Fruit fly (Drosophila melanogaster) whole organism, embryonic: ENCODE data around the gene Hrb27C.

ENCODE experiments used
- ATbp ChIP-seq: fragments of 200-800 bp; sonication (Bioruptor generic); optimal IDR thresholded peaks from 2 replicates; lab custom pipeline; 2017; ENCODE audit warnings: missing biosample characterization, mild to moderate bottlenecking, missing genetic modification characterization, missing genetic modification reagents
- Abd-B ChIP-seq: fragments of 200-800 bp; sonication (Bioruptor generic); optimal IDR thresholded peaks from 2 replicates; lab custom pipeline; 2018; ENCODE audit warnings: missing biosample characterization, mild to moderate bottlenecking, missing genetic modification characterization, moderate library complexity
- Adf1 ChIP-seq: fragments of 200-800 bp; sonication (Bioruptor generic); IDR thresholded peaks from 2 replicates; pipeline ENCODE4 v1.3.6; 2022; ENCODE audit warnings: missing biosample characterization, missing genetic modification characterization
- Awh ChIP-seq: fragments of 200-800 bp; sonication (Bioruptor generic); IDR thresholded peaks from 2 replicates; pipeline ENCODE4, ENCODE4 v1.3.6; 2022; ENCODE audit warnings: missing biosample characterization, missing genetic modification characterization
- BEAF-32 ChIP-seq: fragments of 200-800 bp; sonication (Bioruptor generic); optimal IDR thresholded peaks from 3 replicates; lab custom pipeline; 2017; ENCODE audit warnings: missing biosample characterization, missing genetic modification characterization, mild to moderate bottlenecking, moderate library complexity, missing genetic modification reagents
- Bgb ChIP-seq: fragments of 200-800 bp; sonication (Bioruptor generic); IDR thresholded peaks from 2 replicates; pipeline ENCODE4 v1.3.6; 2022; ENCODE audit warnings: missing biosample characterization, missing genetic modification characterization; ENCODE audit not compliant: partially characterized antibody
- CG11456 ChIP-seq: fragments of 200-800 bp; sonication (Bioruptor generic); IDR thresholded peaks from 3 replicates; pipeline ENCODE4 v1.3.6; 2022; ENCODE audit warnings: missing biosample characterization, missing genetic modification characterization
- CG12942 ChIP-seq: fragments of 200-800 bp; sonication (Bioruptor generic); optimal IDR thresholded peaks from 3 replicates; lab custom pipeline; 2016; ENCODE audit warnings: missing biosample characterization, missing genetic modification characterization
- CG13424 ChIP-seq: fragments of 200-800 bp; sonication (Bioruptor generic); optimal IDR thresholded peaks from 2 replicates; lab custom pipeline; 2019; ENCODE audit warnings: missing biosample characterization, mild to moderate bottlenecking, missing genetic modification characterization, moderate library complexity
- CG14710 ChIP-seq: fragments of 200-800 bp; sonication (Bioruptor generic); optimal IDR thresholded peaks from 3 replicates; lab custom pipeline; 2019; ENCODE audit warnings: missing biosample characterization, mild to moderate bottlenecking, missing genetic modification characterization, moderate library complexity
- CG15514 ChIP-seq: fragments of 200-800 bp; sonication (Bioruptor generic); optimal IDR thresholded peaks from 3 replicates; lab custom pipeline; 2017; ENCODE audit warnings: missing biosample characterization, missing genetic modification characterization, mild to moderate bottlenecking, moderate library complexity, missing genetic modification reagents
- CG18599 ChIP-seq: fragments of 200-800 bp; sonication (Bioruptor generic); optimal IDR thresholded peaks from 3 replicates; lab custom pipeline; 2017; ENCODE audit warnings: missing biosample characterization, missing genetic modification characterization, mild to moderate bottlenecking, moderate library complexity, missing genetic modification reagents
- CG2678 ChIP-seq: fragments of 200-800 bp; sonication (Bioruptor generic); optimal IDR thresholded peaks from 3 replicates; lab custom pipeline; 2019; ENCODE audit warnings: missing biosample characterization, mild to moderate bottlenecking, missing genetic modification characterization, moderate library complexity
- CG2712 ChIP-seq: fragments of 200-800 bp; optimal IDR thresholded peaks from 3 replicates; lab custom pipeline; 2019; ENCODE audit warnings: missing biosample characterization, mild to moderate bottlenecking, missing genetic modification characterization, moderate library complexity
- CG3163 ChIP-seq: fragments of 200-800 bp; sonication (Bioruptor generic); optimal IDR thresholded peaks from 3 replicates; lab custom pipeline; 2016; ENCODE audit warnings: missing biosample characterization, missing genetic modification characterization
- CG3995 ChIP-seq: fragments of 200-800 bp; sonication (Bioruptor generic); optimal IDR thresholded peaks from 3 replicates; lab custom pipeline; 2016; ENCODE audit warnings: missing biosample characterization, missing genetic modification characterization
- CG42726 ChIP-seq: fragments of 200-800 bp; sonication (Bioruptor generic); IDR thresholded peaks from 2 replicates; pipeline ENCODE4 v1.3.6; 2022; ENCODE audit warnings: missing biosample characterization, missing genetic modification characterization; ENCODE audit not compliant: partially characterized antibody
- CG6791 ChIP-seq: fragments of 200-800 bp; sonication (Bioruptor generic); IDR thresholded peaks from 3 replicates; pipeline ENCODE4 v1.3.6; 2022; ENCODE audit warnings: missing biosample characterization, missing genetic modification characterization; ENCODE audit not compliant: partially characterized antibody
- CG9215 ChIP-seq: fragments of 200-800 bp; sonication (Bioruptor generic); IDR thresholded peaks from 2 replicates; pipeline ENCODE4 v1.3.6; 2022; ENCODE audit warnings: missing biosample characterization, missing genetic modification characterization
- CG9727 ChIP-seq: fragments of 200-800 bp; sonication (Bioruptor generic); optimal IDR thresholded peaks from 3 replicates; lab custom pipeline; 2017; ENCODE audit warnings: missing biosample characterization, mild to moderate bottlenecking, missing genetic modification characterization
- CG9797 ChIP-seq: fragments of 200-800 bp; sonication (Bioruptor generic); optimal IDR thresholded peaks from 3 replicates; lab custom pipeline; 2018; ENCODE audit warnings: missing biosample characterization, mild to moderate bottlenecking, missing genetic modification characterization
- CG9932 ChIP-seq: fragments of 200-800 bp; sonication (Bioruptor generic); IDR thresholded peaks from 2 replicates; pipeline ENCODE4 v1.3.6; 2022; ENCODE audit warnings: missing biosample characterization, missing genetic modification characterization
- Elba2 ChIP-seq: fragments of 200-800 bp; sonication (Bioruptor generic); optimal IDR thresholded peaks from 3 replicates; lab custom pipeline; 2016; ENCODE audit warnings: missing biosample characterization, missing genetic modification characterization
- Gug ChIP-seq: fragments of 200-800 bp; sonication (Bioruptor generic); IDR thresholded peaks from 4 replicates; pipeline ENCODE4 v1.3.6; 2022; ENCODE audit warnings: missing biosample characterization, missing genetic modification characterization
- HmgD ChIP-seq: fragments of 200-800 bp; sonication (Bioruptor generic); optimal IDR thresholded peaks from 3 replicates; lab custom pipeline; 2016; ENCODE audit warnings: missing biosample characterization, missing genetic modification characterization
- Lhr ChIP-seq: fragments of 200-800 bp; sonication (Bioruptor generic); optimal IDR thresholded peaks from 3 replicates; lab custom pipeline; 2017; ENCODE audit warnings: mild to moderate bottlenecking, missing biosample characterization, missing genetic modification reagents, missing genetic modification characterization
- Mad ChIP-seq: fragments of 200-800 bp; sonication (Bioruptor generic); optimal IDR thresholded peaks from 2 replicates; lab custom pipeline; 2016; ENCODE audit warnings: missing biosample characterization, missing genetic modification characterization
- Meics ChIP-seq: fragments of 200-800 bp; sonication (Bioruptor generic); optimal IDR thresholded peaks from 2 replicates; lab custom pipeline; 2017; ENCODE audit warnings: missing biosample characterization, mild to moderate bottlenecking, missing genetic modification characterization
- Myb ChIP-seq: fragments of 200-800 bp; sonication (Bioruptor generic); optimal IDR thresholded peaks from 2 replicates; lab custom pipeline; 2016; ENCODE audit warnings: missing biosample characterization, missing genetic modification characterization
- NK7.1 ChIP-seq: fragments of 200-800 bp; sonication (Bioruptor generic); optimal IDR thresholded peaks from 3 replicates; lab custom pipeline; 2016; ENCODE audit warnings: missing biosample characterization, missing genetic modification characterization
- Rfx ChIP-seq: fragments of 200-800 bp; sonication (Bioruptor generic); IDR thresholded peaks from 2 replicates; pipeline ENCODE4 v1.3.6; 2022; ENCODE audit warnings: missing biosample characterization, missing genetic modification characterization
- Sox102F ChIP-seq: fragments of 200-800 bp; sonication (Bioruptor generic); optimal IDR thresholded peaks from 2 replicates; lab custom pipeline; 2018; ENCODE audit warnings: missing biosample characterization, mild to moderate bottlenecking, missing genetic modification characterization, moderate library complexity
- Xrp1 ChIP-seq: fragments of 200-800 bp; sonication (Bioruptor generic); IDR thresholded peaks from 2 replicates; pipeline ENCODE4 v1.3.6; 2022; ENCODE audit warnings: missing biosample characterization, missing genetic modification characterization
- YL-1 ChIP-seq: fragments of 200-800 bp; sonication (Bioruptor generic); optimal IDR thresholded peaks from 3 replicates; lab custom pipeline; 2017; ENCODE audit warnings: missing biosample characterization, mild to moderate bottlenecking, missing genetic modification characterization
- bbx ChIP-seq: fragments of 200-800 bp; sonication (Bioruptor generic); IDR thresholded peaks from 2 replicates; pipeline ENCODE4 v1.3.6; 2022; ENCODE audit warnings: missing biosample characterization, missing genetic modification characterization; ENCODE audit not compliant: partially characterized antibody
- bigmax ChIP-seq: fragments of 200-800 bp; sonication (Bioruptor generic); optimal IDR thresholded peaks from 2 replicates; lab custom pipeline; 2018; ENCODE audit warnings: missing biosample characterization, mild to moderate bottlenecking, missing genetic modification characterization
- chif ChIP-seq, 2 experiments: fragments of 200-800 bp; sonication (Bioruptor generic); optimal IDR thresholded peaks; 3 replicates each; lab custom pipeline; 2016; ENCODE audit warnings: missing biosample characterization in 2 of 2, missing genetic modification characterization in 2 of 2
- ci ChIP-seq: fragments of 200-800 bp; sonication (Bioruptor generic); IDR thresholded peaks from 3 replicates; pipeline ENCODE4 v1.3.6; 2022; ENCODE audit warnings: missing biosample characterization, missing genetic modification characterization
- lbe ChIP-seq: fragments of 200-800 bp; sonication (Bioruptor generic); optimal IDR thresholded peaks from 2 replicates; lab custom pipeline; 2016; ENCODE audit warnings: missing biosample characterization, mild to moderate bottlenecking, missing genetic modification characterization
- maf-S ChIP-seq: fragments of 200-800 bp; sonication (Bioruptor generic); optimal IDR thresholded peaks from 2 replicates; lab custom pipeline; 2016; ENCODE audit warnings: missing biosample characterization, missing genetic modification characterization
- nerfin-1 ChIP-seq: fragments of 200-800 bp; sonication (Bioruptor generic); optimal IDR thresholded peaks from 3 replicates; lab custom pipeline; 2019; ENCODE audit warnings: missing biosample characterization, mild to moderate bottlenecking, missing genetic modification characterization, moderate library complexity
- nmo ChIP-seq: fragments of 200-800 bp; sonication (Bioruptor generic); optimal IDR thresholded peaks from 2 replicates; lab custom pipeline; 2018; ENCODE audit warnings: missing biosample characterization, mild to moderate bottlenecking, missing genetic modification characterization, moderate library complexity
- pita ChIP-seq: fragments of 200-800 bp; sonication (Bioruptor generic); optimal IDR thresholded peaks from 2 replicates; lab custom pipeline; 2017; ENCODE audit warnings: missing biosample characterization, mild to moderate bottlenecking, missing genetic modification characterization
- pzg ChIP-seq: fragments of 200-800 bp; sonication (Bioruptor generic); optimal IDR thresholded peaks from 3 replicates; lab custom pipeline; 2018; ENCODE audit warnings: missing biosample characterization, mild to moderate bottlenecking, missing genetic modification characterization, moderate library complexity
- sens ChIP-seq: fragments of 200-800 bp; sonication (Bioruptor generic); peaks from one replicate; lab custom pipeline; 2016; ENCODE audit warnings: missing biosample characterization, missing genetic modification characterization
- slbo ChIP-seq: fragments of 200-800 bp; sonication (Bioruptor generic); IDR thresholded peaks from 2 replicates; pipeline ENCODE4 v1.3.6; 2022; ENCODE audit warnings: missing biosample characterization, missing genetic modification characterization
- unc-4 ChIP-seq: fragments of 200-800 bp; sonication (Bioruptor generic); IDR thresholded peaks from 2 replicates; pipeline ENCODE4 v1.3.6; 2022; ENCODE audit warnings: missing biosample characterization, missing genetic modification characterization; ENCODE audit not compliant: partially characterized antibody
- zen ChIP-seq: fragments of 200-800 bp; sonication (Bioruptor generic); optimal IDR thresholded peaks from 3 replicates; lab custom pipeline; 2018; ENCODE audit warnings: missing biosample characterization, mild to moderate bottlenecking, missing genetic modification characterization, moderate library complexity
- zfh1 ChIP-seq: fragments of 200-800 bp; sonication (Bioruptor generic); IDR thresholded peaks from 3 replicates; pipeline ENCODE4 v1.3.6; 2022; ENCODE audit warnings: missing biosample characterization, missing genetic modification characterization
- zfh2 ChIP-seq: fragments of 200-800 bp; sonication (Bioruptor generic); optimal IDR thresholded peaks from 2 replicates; lab custom pipeline; 2016; ENCODE audit warnings: missing biosample characterization, missing genetic modification characterization

The Hrb27C gene

DNA sequence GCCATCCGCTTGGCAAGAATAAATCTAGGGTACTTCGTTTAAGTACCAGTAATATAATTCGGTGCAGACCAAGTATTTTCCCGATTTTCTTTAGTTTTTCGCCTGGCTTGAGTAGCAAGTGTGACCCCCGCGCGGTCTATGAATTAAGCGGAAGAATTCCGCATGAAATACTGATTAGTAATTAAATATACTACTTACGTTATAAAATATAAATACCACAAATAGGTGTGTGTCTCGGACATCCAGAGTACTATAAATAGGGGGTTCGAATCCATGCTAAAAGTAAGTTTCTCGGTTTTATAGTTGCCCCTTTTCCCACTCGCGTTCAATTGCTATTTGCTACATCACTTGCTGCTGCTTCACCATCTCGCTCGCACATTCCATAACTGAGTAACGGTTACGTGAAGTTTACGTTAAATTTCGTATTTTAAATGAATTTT lies 51.1 kb downstream of the Hrb27C start, which contains the start of gene snRNP-U1-70K:
snRNP-U1-70K (minus strand) TSS at position 141 of the 440 bp plus-strand sequence.
- TF ChIP-seq CG11456 (GFP tag; lab: Robert Waterston, UW): 0 out of 3 replicates have a peak, but pooled peaks have one; percentile 41
- TF ChIP-seq CG12942 (GFP tag; lab: Kevin White, UChicago): no peak
- TF ChIP-seq Myb (GFP tag; lab: Kevin White, UChicago): peak; percentile 98
- TF ChIP-seq CG9215 (GFP tag; lab: Robert Waterston, UW): no peak
- peak; percentile 97 for TF ChIP-seq pzg (GFP tag; lab: Kevin White, UChicago)
- TF ChIP-seq Adf1 (GFP tag; lab: Robert Waterston, UW): peak; percentile 55
- TF ChIP-seq pita: peak; percentile 94
- no peak for TF ChIP-seq CG9727
- peak; percentile 86 for TF ChIP-seq YL-1 (GFP tag; lab: Kevin White, UChicago)
- no peak for TF ChIP-seq maf-S (GFP tag; lab: Kevin White, UChicago)
- TF ChIP-seq Lhr (GFP tag; lab: Kevin White, UChicago): peak; percentile 82
- no peak for TF ChIP-seq Sox102F
- peak; percentile 33; the same call in 1 of the 2 replicates for TF ChIP-seq Awh (GFP tag; lab: Robert Waterston, UW)
- TF ChIP-seq ATbp: no peak
- TF ChIP-seq bigmax: peak; percentile 98
- 0 out of 3 replicates have a peak, but pooled peaks have one; percentile 7 for TF ChIP-seq zfh1 (GFP tag; lab: Robert Waterston, UW)
- TF ChIP-seq chif (GFP tag; optimal IDR thresholded peaks at IDR 0.05; lab: Kevin White, UChicago): peak in 1 of 2 experiments; percentile 6
- TF ChIP-seq Xrp1 (GFP tag; lab: Robert Waterston, UW): no peak
- TF ChIP-seq Abd-B (GFP tag; lab: Kevin White, UChicago): peak; percentile 52
- peak; percentile 77 for TF ChIP-seq sens
- peak; percentile 66 for TF ChIP-seq CG3995 (GFP tag; lab: Kevin White, UChicago)
- no peak for TF ChIP-seq CG2678 (tag; lab: Kevin White, UChicago)
- peak; percentile 43 for TF ChIP-seq Mad (GFP tag; lab: Kevin White, UChicago)
- TF ChIP-seq BEAF-32 (GFP tag; lab: Kevin White, UChicago): peak; percentile 40
- no peak for TF ChIP-seq Meics (GFP tag; lab: Kevin White, UChicago)
- no peak for TF ChIP-seq CG3163 (GFP tag; lab: Kevin White, UChicago)
- peak; percentile 51; the same call in 2 of the 3 replicates for TF ChIP-seq CG6791 (GFP tag; lab: Robert Waterston, UW)
- TF ChIP-seq lbe: no peak
- TF ChIP-seq CG13424 (tag; lab: Kevin White, UChicago): peak; percentile 10
- TF ChIP-seq CG14710 (tag; lab: Kevin White, UChicago): peak; percentile 99
- peak; percentile 81 for TF ChIP-seq CG15514 (GFP tag; lab: Kevin White, UChicago)
- TF ChIP-seq Bgb: peak; percentile 65
- peak; percentile 44; the same call in 1 of the 2 replicates for TF ChIP-seq unc-4 (GFP tag; lab: Robert Waterston, UW)
- no peak for TF ChIP-seq Elba2 (GFP tag; lab: Kevin White, UChicago)
- TF ChIP-seq zfh2 (GFP tag; lab: Kevin White, UChicago): peak; percentile 1
- no peak for TF ChIP-seq slbo (GFP tag; lab: Robert Waterston, UW)
- peak; percentile 94 for TF ChIP-seq CG9797
- peak; percentile 79 for TF ChIP-seq ci (GFP tag; lab: Robert Waterston, UW)
- no peak for TF ChIP-seq CG18599 (GFP tag; lab: Kevin White, UChicago)
- peak; percentile 50 for TF ChIP-seq Rfx (GFP tag; lab: Robert Waterston, UW)
- peak; percentile 62 for TF ChIP-seq zen
- TF ChIP-seq CG2712 (tag; lab: Kevin White, UChicago): peak; percentile 50
- peak; percentile 20; the same call in 1 of the 4 replicates for TF ChIP-seq Gug (GFP tag; lab: Robert Waterston, UW)
- TF ChIP-seq CG42726 (GFP tag; lab: Robert Waterston, UW): 0 out of 2 replicates have a peak, but pooled peaks have one; percentile 15
- no peak for TF ChIP-seq NK7.1
- peak; percentile 42 for TF ChIP-seq HmgD
- TF ChIP-seq bbx: peak; percentile 10
- TF ChIP-seq CG9932 (GFP tag; lab: Robert Waterston, UW): peak; percentile 44
- peak; percentile 87 for TF ChIP-seq nerfin-1 (tag; lab: Kevin White, UChicago)
- peak; percentile 6 for TF ChIP-seq nmo (GFP tag; lab: Kevin White, UChicago)
